Worm (Caenorhabditis elegans) whole organism, midembryonic: Measurements from ENCODE around the gene otub-1.
A peak's percentile ranks its signal among the peaks of the same experiment; 100 is the strongest.

Source experiments
- T22C8.4 ChIP-seq: fragments of 200-800 bp; sonication (Bioruptor generic); IDR thresholded peaks from 2 replicates; pipeline ENCODE4 v1.3.6; 2022; ENCODE audit warnings: missing genetic modification characterization, missing compliant biosample characterization
- flt-1 ChIP-seq: fragments of 200-800 bp; sonication (Bioruptor generic); IDR thresholded peaks from 2 replicates; pipeline ENCODE4 v1.3.6; 2022; ENCODE audit warnings: missing genetic modification characterization, missing compliant biosample characterization
- med-1 ChIP-seq: sonication (generic microtip); optimal IDR thresholded peaks from 2 replicates; lab custom pipeline; 2017; ENCODE audit warnings: missing genetic modification characterization, mild to moderate bottlenecking, missing compliant biosample characterization, antibody characterized with exemption, missing genetic modification reagents; ENCODE audit not compliant: insufficient read depth
- ref-1 ChIP-seq: fragments of 200-800 bp; sonication (Bioruptor generic); conservative IDR thresholded peaks from 2 replicates; pipeline ENCODE4 v1.3.6; 2022; ENCODE audit warnings: missing genetic modification reagents, missing genetic modification characterization, missing compliant biosample characterization
- tab-1 ChIP-seq: fragments of 200-800 bp; sonication (Bioruptor generic); IDR thresholded peaks from 2 replicates; pipeline ENCODE4 v1.3.6; 2022; ENCODE audit warnings: missing genetic modification characterization, missing compliant biosample characterization
- ztf-23 ChIP-seq: fragments of 200-800 bp; sonication (Bioruptor generic); IDR thresholded peaks from 2 replicates; pipeline ENCODE4 v1.3.6; 2022; ENCODE audit warnings: missing genetic modification reagents, missing genetic modification characterization, missing compliant biosample characterization
- ztf-29 ChIP-seq: fragments of 200-800 bp; sonication (Bioruptor generic); IDR thresholded peaks from 2 replicates; pipeline ENCODE4 v1.3.6; 2022; ENCODE audit warnings: missing genetic modification reagents, missing genetic modification characterization, missing compliant biosample characterization

- TF ChIP-seq tab-1 (GFP tag; lab: Robert Waterston, UW) (no peak), T22C8.4 (no peak), med-1 (GFP tag; lab: Kevin White, UChicago) (no peak), flt-1 (0 out of 2 replicates have a peak, but pooled peaks have one; percentile 10), ref-1 (no peak), ztf-29 (GFP tag; lab: Robert Waterston, UW) (no peak), ztf-23 (GFP tag; lab: Robert Waterston, UW) (no peak)
Observed at ce11 chrV:15082291-15082690, 16.2 kb downstream of the otub-1 start, which contains the start of the genes C01G10.10 and C01G10.9.
